Worm (Caenorhabditis elegans) whole organism, L4 larva: Measurements from ENCODE around the gene C47E12.9.

Source experiments
- D1046.2 ChIP-seq: fragments of 200-800 bp; sonication (Bioruptor generic); IDR thresholded peaks from 2 replicates; pipeline ENCODE4 v1.3.6; 2022; ENCODE audit warnings: missing genetic modification characterization, missing compliant biosample characterization
- F26F4.8 ChIP-seq: fragments of 200-800 bp; sonication (Bioruptor generic); conservative IDR thresholded peaks from 2 replicates; pipeline ENCODE4 v1.3.6; 2022; ENCODE audit warnings: missing genetic modification characterization, missing compliant biosample characterization
- T26A8.4 ChIP-seq: fragments of 200-800 bp; sonication (Bioruptor generic); IDR thresholded peaks from 2 replicates; pipeline ENCODE4 v1.3.6; 2022; ENCODE audit warnings: missing genetic modification characterization, missing compliant biosample characterization
- Y105C5A.15 ChIP-seq: fragments of 200-800 bp; sonication (Bioruptor generic); IDR thresholded peaks from 2 replicates; pipeline ENCODE4 v1.3.6; 2022; ENCODE audit warnings: missing genetic modification characterization, missing compliant biosample characterization
- Y48G9A.11 ChIP-seq: fragments of 200-800 bp; sonication (Bioruptor generic); IDR thresholded peaks from 2 replicates; pipeline ENCODE4 v1.3.6; 2022; ENCODE audit warnings: missing genetic modification reagents, missing genetic modification characterization, missing compliant biosample characterization
- Y5F2A.4 ChIP-seq: fragments of 200-800 bp; sonication (Bioruptor generic); optimal IDR thresholded peaks from 2 replicates; lab custom pipeline; 2018; ENCODE audit warnings: mild to moderate bottlenecking, missing genetic modification characterization, missing compliant biosample characterization
- aha-1 ChIP-seq: fragments of 150-350 bp; peaks from one replicate; lab custom pipeline; 2014; ENCODE audit warnings: missing biosample characterization, missing genetic modification characterization
- aly-2 ChIP-seq: sonication (generic microtip); optimal IDR thresholded peaks from 2 replicates; lab custom pipeline; 2018; ENCODE audit warnings: missing biosample characterization, missing genetic modification characterization
- ama-1 ChIP-seq: fragments of 150-350 bp; optimal IDR thresholded peaks from 2 replicates; lab custom pipeline; 2014; ENCODE audit warnings: inconsistent platforms, mixed read lengths
- arid-1 ChIP-seq: fragments of 200-800 bp; sonication (Bioruptor generic); conservative IDR thresholded peaks from 2 replicates; pipeline ENCODE4 v1.3.6; 2022; ENCODE audit warnings: missing genetic modification reagents, missing genetic modification characterization, missing compliant biosample characterization
- attf-4 ChIP-seq: sonication (generic microtip); optimal IDR thresholded peaks from 3 replicates; lab custom pipeline; 2017; ENCODE audit warnings: missing biosample characterization, missing genetic modification characterization
- daf-16 ChIP-seq, 3 experiments: sonication (generic microtip); optimal IDR thresholded peaks; 2 replicates each; lab custom pipeline; 2016 to 2017; ENCODE audit warnings: missing genetic modification characterization in 3 of 3, missing genetic modification reagents in 3 of 3, mild to moderate bottlenecking in 2 of 3, missing compliant biosample characterization in 2 of 3, missing biosample characterization in 1 of 3, moderate library complexity in 1 of 3
- dmd-6 ChIP-seq: fragments of 200-800 bp; sonication (Bioruptor generic); IDR thresholded peaks from 2 replicates; pipeline ENCODE4 v1.3.6; 2022; ENCODE audit warnings: missing genetic modification reagents, missing genetic modification characterization, missing compliant biosample characterization
- dpl-1 ChIP-seq: fragments of 150-350 bp; optimal IDR thresholded peaks from 2 replicates; lab custom pipeline; 2014; ENCODE audit warnings: missing biosample characterization, missing genetic modification reagents, missing genetic modification characterization
- duxl-1 ChIP-seq: sonication (generic microtip); optimal IDR thresholded peaks from 2 replicates; lab custom pipeline; 2016; ENCODE audit warnings: mild to moderate bottlenecking, missing genetic modification characterization, moderate library complexity, missing compliant biosample characterization; ENCODE audit not compliant: poor library complexity
- dve-1 ChIP-seq: sonication (generic microtip); optimal IDR thresholded peaks from 2 replicates; lab custom pipeline; 2017; ENCODE audit warnings: antibody characterized with exemption, mild to moderate bottlenecking, missing genetic modification characterization, missing compliant biosample characterization; ENCODE audit not compliant: insufficient read depth
- egl-43 ChIP-seq: fragments of 200-800 bp; sonication (Bioruptor generic); IDR thresholded peaks from 2 replicates; pipeline ENCODE4 v1.3.6; 2022; ENCODE audit warnings: missing genetic modification reagents, missing genetic modification characterization, missing compliant biosample characterization
- gei-8 ChIP-seq: fragments of 200-800 bp; sonication (Bioruptor generic); optimal IDR thresholded peaks from 2 replicates; lab custom pipeline; 2018; ENCODE audit warnings: mild to moderate bottlenecking, missing genetic modification characterization, missing compliant biosample characterization
- hif-1 ChIP-seq, 2 experiments: sonication (generic microtip); optimal IDR thresholded peaks; 2 replicates each; lab custom pipeline; 2016 to 2017; ENCODE audit warnings: missing compliant biosample characterization in 2 of 2, missing genetic modification characterization in 2 of 2, missing genetic modification reagents in 2 of 2, missing genotype in 2 of 2, mild to moderate bottlenecking in 1 of 2
- hlh-11 ChIP-seq: fragments of 200-800 bp; sonication (Bioruptor generic); optimal IDR thresholded peaks from 2 replicates; lab custom pipeline; 2018; ENCODE audit warnings: mild to moderate bottlenecking, missing genetic modification characterization, missing compliant biosample characterization
- hlh-30 ChIP-seq: sonication (generic microtip); optimal IDR thresholded peaks from 2 replicates; lab custom pipeline; 2017; ENCODE audit warnings: antibody characterized with exemption, mild to moderate bottlenecking, missing genetic modification characterization, missing compliant biosample characterization; ENCODE audit not compliant: insufficient read depth
- jun-1 ChIP-seq: fragments of 150-350 bp; optimal IDR thresholded peaks from 2 replicates; lab custom pipeline; 2014; ENCODE audit warnings: missing biosample characterization, missing genetic modification reagents, missing genetic modification characterization
- lim-7 ChIP-seq: fragments of 200-800 bp; sonication (Bioruptor generic); IDR thresholded peaks from 2 replicates; pipeline ENCODE4 v1.3.6; 2022; ENCODE audit warnings: missing genetic modification characterization, missing compliant biosample characterization
- lin-1 ChIP-seq: fragments of 200-800 bp; sonication (Bioruptor generic); IDR thresholded peaks from 2 replicates; pipeline ENCODE4 v1.3.6; 2022; ENCODE audit warnings: missing genetic modification reagents, missing genetic modification characterization, missing compliant biosample characterization
- lin-29 ChIP-seq: fragments of 200-800 bp; sonication (Bioruptor generic); IDR thresholded peaks from 2 replicates; pipeline ENCODE4 v1.3.6; 2022; ENCODE audit warnings: missing genetic modification reagents, missing genetic modification characterization, missing compliant biosample characterization
- lin-38 ChIP-seq: fragments of 200-800 bp; sonication (Bioruptor generic); IDR thresholded peaks from 2 replicates; pipeline ENCODE4 v1.3.6; 2022; ENCODE audit warnings: missing genetic modification reagents, missing genetic modification characterization, missing compliant biosample characterization
- lin-39 ChIP-seq: fragments of 150-350 bp; optimal IDR thresholded peaks from 2 replicates; lab custom pipeline; 2014; ENCODE audit warnings: missing biosample characterization, missing genetic modification reagents, missing genetic modification characterization
- lsy-2 ChIP-seq, 2 experiments: fragments of 150-350 bp in 1 of 2; sonication (generic microtip) in 1 of 2; optimal IDR thresholded peaks; 2 replicates each; lab custom pipeline; 2014 to 2017; ENCODE audit warnings: missing biosample characterization in 2 of 2, missing genetic modification characterization in 2 of 2
- madf-5 ChIP-seq, 2 experiments: fragments of 200-800 bp; sonication (Bioruptor generic); IDR thresholded peaks; 2 replicates each; pipeline ENCODE4 v1.3.6; 2022; ENCODE audit warnings: missing compliant biosample characterization in 2 of 2, missing genetic modification characterization in 2 of 2
- mdt-29 ChIP-seq: fragments of 200-800 bp; sonication (Bioruptor generic); IDR thresholded peaks from 2 replicates; pipeline ENCODE4 v1.3.6; 2022; ENCODE audit warnings: missing genetic modification reagents, missing genetic modification characterization, missing compliant biosample characterization
- mep-1 ChIP-seq: fragments of 150-350 bp; sonication (generic microtip); optimal IDR thresholded peaks from 3 replicates; lab custom pipeline; 2014; ENCODE audit warnings: missing biosample characterization, missing genetic modification characterization
- mes-2 ChIP-seq: sonication (generic microtip); optimal IDR thresholded peaks from 2 replicates; lab custom pipeline; 2016; ENCODE audit warnings: missing genotype, mild to moderate bottlenecking, missing genetic modification characterization, missing compliant biosample characterization; ENCODE audit not compliant: poor library complexity, severe bottlenecking
- mxl-2 ChIP-seq: fragments of 200-800 bp; sonication (Bioruptor generic); conservative IDR thresholded peaks from 2 replicates; pipeline ENCODE4 v1.3.6; 2022; ENCODE audit warnings: missing genetic modification reagents, missing genetic modification characterization, missing compliant biosample characterization
- nhr-102 ChIP-seq: sonication (generic microtip); optimal IDR thresholded peaks from 2 replicates; lab custom pipeline; 2016; ENCODE audit warnings: mild to moderate bottlenecking, missing genetic modification characterization, moderate library complexity, missing compliant biosample characterization
- nhr-11 ChIP-seq: fragments of 150-350 bp; optimal IDR thresholded peaks from 2 replicates; lab custom pipeline; 2014; ENCODE audit warnings: missing biosample characterization, missing genetic modification characterization
- nhr-25 ChIP-seq: sonication (generic microtip); optimal IDR thresholded peaks from 2 replicates; lab custom pipeline; 2017; ENCODE audit warnings: missing genetic modification characterization, mild to moderate bottlenecking, missing compliant biosample characterization, antibody characterized with exemption, moderate library complexity, borderline replicate concordance; ENCODE audit not compliant: insufficient read depth
- nhr-28 ChIP-seq: fragments of 150-350 bp; optimal IDR thresholded peaks from 2 replicates; lab custom pipeline; 2014; ENCODE audit warnings: missing biosample characterization, missing genetic modification characterization
- pha-4 ChIP-seq, 2 experiments: fragments of 150-350 bp in 1 of 2; fragments of 200-800 bp in 1 of 2; sonication (Bioruptor generic) in 1 of 2; IDR thresholded peaks in 1 of 2; optimal IDR thresholded peaks in 1 of 2; 2 replicates each; pipeline versions ENCODE4 v1.3.6 to Lab custom; 2014 to 2022; ENCODE audit warnings: missing genetic modification characterization in 2 of 2, missing genetic modification reagents in 2 of 2, missing biosample characterization in 1 of 2, missing compliant biosample characterization in 1 of 2
- php-3 ChIP-seq: fragments of 200-800 bp; sonication (Bioruptor generic); IDR thresholded peaks from 2 replicates; pipeline ENCODE4 v1.3.6; 2022; ENCODE audit warnings: missing genetic modification reagents, missing genetic modification characterization, missing compliant biosample characterization
- pqm-1 ChIP-seq: sonication (generic microtip); optimal IDR thresholded peaks from 2 replicates; lab custom pipeline; 2017; ENCODE audit warnings: missing biosample characterization, missing genetic modification characterization
- spr-1 ChIP-seq: sonication (generic microtip); optimal IDR thresholded peaks from 2 replicates; lab custom pipeline; 2016; ENCODE audit warnings: mild to moderate bottlenecking, missing genetic modification characterization, missing compliant biosample characterization
- unc-130 ChIP-seq: sonication (generic microtip); optimal IDR thresholded peaks from 2 replicates; lab custom pipeline; 2016; ENCODE audit warnings: missing genetic modification reagents, missing genetic modification characterization, missing compliant biosample characterization
- zfp-2 ChIP-seq: sonication (generic microtip); optimal IDR thresholded peaks from 2 replicates; lab custom pipeline; 2016; ENCODE audit warnings: mild to moderate bottlenecking, missing genetic modification characterization, missing compliant biosample characterization
- ztf-11 ChIP-seq: fragments of 150-350 bp; optimal IDR thresholded peaks from 2 replicates; lab custom pipeline; 2014; ENCODE audit warnings: missing biosample characterization, missing genetic modification characterization

C47E12.9 gene

DNA sequence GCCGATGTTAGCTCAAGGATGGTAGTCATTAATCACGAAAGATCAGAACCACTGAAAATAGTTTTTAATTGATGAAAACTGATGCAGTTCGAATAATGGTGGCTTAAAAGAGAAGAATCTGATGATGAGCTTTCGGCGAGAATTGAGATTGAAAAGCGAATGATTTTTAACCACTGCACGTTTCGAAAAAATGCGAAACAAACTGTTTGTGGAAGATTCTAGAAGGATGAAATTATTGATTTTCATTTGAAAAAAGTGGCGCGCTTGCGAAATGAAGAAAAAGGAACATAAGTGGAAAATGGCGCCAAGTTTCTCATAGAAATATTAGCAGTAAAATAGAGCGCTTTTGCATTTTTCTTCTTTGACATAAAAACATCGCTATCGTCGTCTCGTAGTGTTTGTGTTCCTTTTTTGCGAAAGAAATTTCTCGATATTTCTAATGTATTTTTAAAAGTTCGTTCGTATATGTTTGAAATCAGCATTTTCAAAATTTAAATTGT is 20.5 kb downstream of the C47E12.9 start, which contains the start of gene uba-1 (continued):
- TF ChIP-seq pha-4 (GFP tag; IDR thresholded peaks at IDR 0.05; lab: Robert Waterston, UW) (0 out of 2 replicates have a peak, but pooled peaks have one; percentile 51), pha-4 (tag; optimal IDR thresholded peaks at IDR 0.05; lab: Kevin White, UChicago) (peak; percentile 15), T26A8.4 (GFP tag; lab: Robert Waterston, UW) (peak; percentile 75), Y5F2A.4 (GFP tag; lab: Kevin White, UChicago) (no peak), madf-5 (GFP tag; IDR thresholded peaks at IDR 0.05; lab: Robert Waterston, UW) (0 out of 4 replicates have a peak, but pooled peaks of 1 of the 2 experiments have one; percentile 27), spr-1 (peak; percentile 13), jun-1 (tag; lab: Kevin White, UChicago) (no peak), hlh-11 (tag; lab: Kevin White, UChicago) (peak; percentile 13), unc-130 (GFP tag; lab: Kevin White, UChicago) (peak; percentile 51), attf-4 (tag; lab: Kevin White, UChicago) (no peak), mdt-29 (no peak)

DNA sequence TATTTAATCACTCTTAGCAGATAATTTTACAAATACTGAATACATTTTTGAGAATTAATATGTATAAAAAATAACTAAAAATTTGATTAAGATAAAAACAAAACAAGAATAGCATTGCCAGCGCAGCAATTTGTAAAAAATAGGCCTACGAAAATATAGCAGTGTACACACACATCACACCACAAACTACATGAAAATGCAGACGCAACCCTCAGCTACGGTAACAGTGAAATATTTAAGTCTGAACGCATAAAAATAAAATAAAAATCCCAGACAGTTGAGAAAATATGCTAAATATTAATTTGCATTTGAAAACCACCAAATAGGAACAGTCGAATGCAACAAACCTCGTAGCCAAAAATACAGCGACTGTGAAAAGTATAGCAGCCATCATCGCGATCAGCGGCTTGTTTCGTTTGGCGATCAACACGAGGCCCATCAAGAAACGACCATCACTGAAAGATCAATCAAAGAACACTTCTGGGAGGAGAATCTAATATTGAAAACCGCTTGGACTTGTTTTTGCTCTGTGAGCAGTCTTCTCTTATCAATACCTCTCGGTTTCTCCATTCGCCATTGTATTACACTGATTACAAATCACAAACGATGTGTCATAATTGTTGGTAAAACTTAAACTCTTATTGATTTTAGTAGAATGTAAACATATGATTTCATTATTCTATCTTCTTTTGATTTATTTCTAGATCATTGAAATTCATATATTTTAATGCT is 24.2 kb downstream of the C47E12.9 start, which contains the start of gene pyp-1:
pyp-1 (minus strand) TSS at position 439 of the 732 bp plus-strand sequence.
- TF ChIP-seq nhr-11 (tag; lab: Kevin White, UChicago) (peak; percentile 30), mxl-2 (GFP tag; lab: Robert Waterston, UW) (no peak), nhr-28 (tag; lab: Kevin White, UChicago) (peak; percentile 67), nhr-102 (no peak), aly-2 (tag; lab: Kevin White, UChicago) (no peak), Y48G9A.11 (GFP tag; lab: Robert Waterston, UW) (0 out of 2 replicates have a peak, but pooled peaks have one; percentile 20), pha-4 (GFP tag; IDR thresholded peaks at IDR 0.05; lab: Robert Waterston, UW) (no peak), pha-4 (tag; optimal IDR thresholded peaks at IDR 0.05; lab: Kevin White, UChicago) (peak; percentile 48), zfp-2 (tag; lab: Kevin White, UChicago) (no peak), unc-130 (GFP tag; lab: Kevin White, UChicago) (peak; percentile 9), mep-1 (peak; percentile 9), ama-1 (lab: Kevin White, UChicago) (no peak), lin-39 (tag; lab: Kevin White, UChicago) (no peak), dve-1 (peak; percentile 74), lin-38 (GFP tag; lab: Robert Waterston, UW) (peak; percentile 42), hlh-30 (tag; lab: Kevin White, UChicago) (peak; percentile 30), madf-5 (GFP tag; IDR thresholded peaks at IDR 0.05; lab: Robert Waterston, UW) (no peak), lim-7 (GFP tag; lab: Robert Waterston, UW) (no peak), pqm-1 (tag; lab: Kevin White, UChicago) (peak; percentile 6), egl-43 (GFP tag; lab: Robert Waterston, UW) (no peak), arid-1 (GFP tag; lab: Robert Waterston, UW) (0 out of 2 replicates have a peak, but pooled peaks have one; percentile 4), dmd-6 (no peak), spr-1 (no peak), mes-2 (tag; lab: Kevin White, UChicago) (peak; percentile 40), D1046.2 (GFP tag; lab: Robert Waterston, UW) (no peak), gei-8 (GFP tag; lab: Kevin White, UChicago) (no peak), daf-16 (GFP tag; optimal IDR thresholded peaks at IDR 0.05; lab: Kevin White, UChicago) (peak in 1 of 2 experiments; percentile 68), daf-16 (tag; optimal IDR thresholded peaks at IDR 0.05; lab: Kevin White, UChicago) (peak; percentile 92), Y105C5A.15 (GFP tag; lab: Robert Waterston, UW) (no peak), lin-29 (GFP tag; lab: Robert Waterston, UW) (no peak), F26F4.8 (no peak), duxl-1 (tag; lab: Kevin White, UChicago) (no peak), aha-1 (tag; lab: Kevin White, UChicago) (no peak), lin-1 (no peak), php-3 (GFP tag; lab: Robert Waterston, UW) (no peak), ztf-11 (no peak), nhr-25 (tag; lab: Kevin White, UChicago) (no peak), hif-1 (tag; optimal IDR thresholded peaks at IDR 0.05; lab: Kevin White, UChicago) (peak in 1 of 2 experiments; percentile 13), lsy-2 (tag; optimal IDR thresholded peaks at IDR 0.05; lab: Kevin White, UChicago) (peak in 1 of 2 experiments; percentile 57), mdt-29 (0 out of 2 replicates have a peak, but pooled peaks have one; percentile 12), dpl-1 (GFP tag; lab: Kevin White, UChicago) (peak; percentile 5)
